Fruit fly (Drosophila melanogaster) whole organism, embryonic: Measurements from ENCODE around the gene CG13928.

Experiments used
- B-H1 ChIP-seq: fragments of 200-800 bp; sonication (Bioruptor generic); IDR thresholded peaks from 3 replicates; pipeline ENCODE4 v1.3.6; 2022; ENCODE audit warnings: missing biosample characterization, missing genetic modification characterization
- B-H2 ChIP-seq: fragments of 200-800 bp; sonication (Bioruptor generic); optimal IDR thresholded peaks from 2 replicates; lab custom pipeline; 2018; ENCODE audit warnings: missing biosample characterization, mild to moderate bottlenecking, missing genetic modification characterization
- BEAF-32 ChIP-seq: fragments of 200-800 bp; sonication (Bioruptor generic); optimal IDR thresholded peaks from 3 replicates; lab custom pipeline; 2017; ENCODE audit warnings: missing biosample characterization, missing genetic modification characterization, mild to moderate bottlenecking, moderate library complexity, missing genetic modification reagents
- Bdp1 ChIP-seq: fragments of 200-800 bp; sonication (Bioruptor generic); optimal IDR thresholded peaks from 3 replicates; lab custom pipeline; 2016; ENCODE audit warnings: missing biosample characterization, missing genetic modification characterization
- Bgb ChIP-seq: fragments of 200-800 bp; sonication (Bioruptor generic); IDR thresholded peaks from 2 replicates; pipeline ENCODE4 v1.3.6; 2022; ENCODE audit warnings: missing biosample characterization, missing genetic modification characterization; ENCODE audit not compliant: partially characterized antibody
- CG10462 ChIP-seq: fragments of 200-800 bp; sonication (Bioruptor generic); optimal IDR thresholded peaks from 2 replicates; lab custom pipeline; 2016; ENCODE audit warnings: missing biosample characterization, missing genetic modification characterization
- CG10654 ChIP-seq: fragments of 200-800 bp; sonication (Bioruptor generic); optimal IDR thresholded peaks from 2 replicates; lab custom pipeline; 2016; ENCODE audit warnings: missing biosample characterization, missing genetic modification characterization
- CG13894 ChIP-seq: fragments of 200-800 bp; sonication (Bioruptor generic); optimal IDR thresholded peaks from 3 replicates; lab custom pipeline; 2018; ENCODE audit warnings: missing biosample characterization, mild to moderate bottlenecking, missing genetic modification characterization, moderate library complexity
- CG17359 ChIP-seq: fragments of 200-800 bp; sonication (Bioruptor generic); optimal IDR thresholded peaks from 3 replicates; lab custom pipeline; 2018; ENCODE audit warnings: missing biosample characterization, mild to moderate bottlenecking, missing genetic modification characterization, moderate library complexity
- CG17829 ChIP-seq: fragments of 200-800 bp; optimal IDR thresholded peaks from 2 replicates; lab custom pipeline; 2019; ENCODE audit warnings: missing biosample characterization, mild to moderate bottlenecking, missing genetic modification characterization, moderate library complexity
- CG30431 ChIP-seq: fragments of 200-800 bp; sonication (Bioruptor generic); optimal IDR thresholded peaks from 2 replicates; lab custom pipeline; 2017; ENCODE audit warnings: missing biosample characterization, missing genetic modification characterization
- CG34376 ChIP-seq: fragments of 200-800 bp; sonication (Bioruptor generic); optimal IDR thresholded peaks from 2 replicates; lab custom pipeline; 2018; ENCODE audit warnings: missing biosample characterization, mild to moderate bottlenecking, missing genetic modification characterization
- CG4360 ChIP-seq: fragments of 200-800 bp; sonication (Bioruptor generic); IDR thresholded peaks from 2 replicates; pipeline ENCODE4 v1.3.6; 2022; ENCODE audit warnings: missing biosample characterization, missing genetic modification characterization
- CG6683 ChIP-seq: fragments of 200-800 bp; sonication (Bioruptor generic); optimal IDR thresholded peaks from 2 replicates; lab custom pipeline; 2017; ENCODE audit warnings: missing biosample characterization, mild to moderate bottlenecking, missing genetic modification characterization, missing genetic modification reagents
- CG9609 ChIP-seq: fragments of 200-800 bp; sonication (Bioruptor generic); optimal IDR thresholded peaks from 3 replicates; lab custom pipeline; 2016; ENCODE audit warnings: missing biosample characterization, missing genetic modification characterization
- CG9876 ChIP-seq: fragments of 200-800 bp; sonication (Bioruptor generic); optimal IDR thresholded peaks from 2 replicates; lab custom pipeline; 2016; ENCODE audit warnings: missing biosample characterization, missing genetic modification characterization
- Deaf1 ChIP-seq: fragments of 200-800 bp; optimal IDR thresholded peaks from 3 replicates; lab custom pipeline; 2019; ENCODE audit warnings: missing biosample characterization, mild to moderate bottlenecking, missing genetic modification characterization, moderate library complexity
- Dp ChIP-seq: fragments of 200-800 bp; sonication (Bioruptor generic); optimal IDR thresholded peaks from 2 replicates; lab custom pipeline; 2018; ENCODE audit warnings: missing biosample characterization, mild to moderate bottlenecking, missing genetic modification characterization, moderate library complexity
- Dref ChIP-seq: fragments of 200-800 bp; sonication (Bioruptor generic); IDR thresholded peaks from 2 replicates; pipeline ENCODE4 v1.3.6; 2022; ENCODE audit warnings: missing biosample characterization, missing genetic modification characterization
- Drgx ChIP-seq: fragments of 200-800 bp; sonication (Bioruptor generic); IDR thresholded peaks from 2 replicates; pipeline ENCODE4 v1.3.6; 2022; ENCODE audit warnings: missing biosample characterization, missing genetic modification characterization
- ERR ChIP-seq: fragments of 200-800 bp; sonication (Bioruptor generic); optimal IDR thresholded peaks from 2 replicates; lab custom pipeline; 2016; ENCODE audit warnings: missing biosample characterization, missing genetic modification characterization
- Fer3 ChIP-seq: fragments of 200-800 bp; sonication (Bioruptor generic); optimal IDR thresholded peaks from 2 replicates; lab custom pipeline; 2018; ENCODE audit warnings: missing biosample characterization, mild to moderate bottlenecking, missing genetic modification characterization, moderate library complexity
- Gug ChIP-seq: fragments of 200-800 bp; sonication (Bioruptor generic); IDR thresholded peaks from 4 replicates; pipeline ENCODE4 v1.3.6; 2022; ENCODE audit warnings: missing biosample characterization, missing genetic modification characterization
- Hr3 ChIP-seq: fragments of 200-800 bp; sonication (Bioruptor generic); optimal IDR thresholded peaks from 3 replicates; lab custom pipeline; 2016; ENCODE audit warnings: missing biosample characterization, missing genetic modification characterization
- Hr39 ChIP-seq: fragments of >200 bp; optimal IDR thresholded peaks from 2 replicates; lab custom pipeline; 2017
- Mad ChIP-seq: fragments of 200-800 bp; sonication (Bioruptor generic); optimal IDR thresholded peaks from 2 replicates; lab custom pipeline; 2016; ENCODE audit warnings: missing biosample characterization, missing genetic modification characterization
- Myb ChIP-seq: fragments of 200-800 bp; sonication (Bioruptor generic); optimal IDR thresholded peaks from 2 replicates; lab custom pipeline; 2016; ENCODE audit warnings: missing biosample characterization, missing genetic modification characterization
- NfI ChIP-seq: fragments of 200-800 bp; sonication (Bioruptor generic); optimal IDR thresholded peaks from 3 replicates; lab custom pipeline; 2018; ENCODE audit warnings: missing biosample characterization, mild to moderate bottlenecking, missing genetic modification characterization, moderate library complexity
- Oli ChIP-seq: fragments of 200-800 bp; sonication (Bioruptor generic); optimal IDR thresholded peaks from 2 replicates; lab custom pipeline; 2018; ENCODE audit warnings: missing biosample characterization, mild to moderate bottlenecking, missing genetic modification characterization, moderate library complexity
- Poxn ChIP-seq: fragments of 200-800 bp; sonication (Bioruptor generic); IDR thresholded peaks from 2 replicates; pipeline ENCODE4 v1.3.6; 2022; ENCODE audit warnings: missing biosample characterization, missing genetic modification characterization
- Sry-δ ChIP-seq: fragments of 200-800 bp; sonication (Bioruptor generic); optimal IDR thresholded peaks from 2 replicates; lab custom pipeline; 2016; ENCODE audit warnings: missing biosample characterization, missing genetic modification characterization
- Stat92E ChIP-seq, 3 experiments: fragments of >200 bp in 2 of 3; fragments of 200-800 bp in 1 of 3; sonication (Bioruptor generic) in 1 of 3; optimal IDR thresholded peaks; 2 replicates each; lab custom pipeline; 2017 to 2019; ENCODE audit warnings: missing biosample characterization in 3 of 3, missing genetic modification characterization in 3 of 3, mild to moderate bottlenecking in 1 of 3, moderate library complexity in 1 of 3
- Taf1 ChIP-seq: fragments of 200-800 bp; sonication (Bioruptor generic); IDR thresholded peaks from 2 replicates; pipeline ENCODE4 v1.3.6; 2022; ENCODE audit warnings: missing biosample characterization, missing genetic modification characterization
- chm ChIP-seq: fragments of 200-800 bp; sonication (Bioruptor generic); IDR thresholded peaks from 2 replicates; pipeline ENCODE4 v1.3.6; 2022; ENCODE audit warnings: missing biosample characterization, missing genetic modification characterization
- emc ChIP-seq: fragments of 200-800 bp; sonication (Bioruptor generic); optimal IDR thresholded peaks from 2 replicates; lab custom pipeline; 2016; ENCODE audit warnings: missing biosample characterization, missing genetic modification characterization
- ems ChIP-seq: fragments of 200-800 bp; sonication (Bioruptor generic); optimal IDR thresholded peaks from 3 replicates; lab custom pipeline; 2016; ENCODE audit warnings: missing biosample characterization, missing genetic modification characterization
- fd102C ChIP-seq: fragments of 200-800 bp; sonication (Bioruptor generic); optimal IDR thresholded peaks from 2 replicates; lab custom pipeline; 2018; ENCODE audit warnings: missing biosample characterization, mild to moderate bottlenecking, missing genetic modification characterization, moderate library complexity
- inv ChIP-seq: fragments of 200-800 bp; sonication (Bioruptor generic); IDR thresholded peaks from 2 replicates; pipeline ENCODE4 v1.3.6; 2022; ENCODE audit warnings: missing biosample characterization, missing genetic modification characterization; ENCODE audit not compliant: partially characterized antibody
- jigr1 ChIP-seq: fragments of 200-800 bp; sonication (Bioruptor generic); IDR thresholded peaks from 3 replicates; pipeline ENCODE4 v1.3.6; 2022; ENCODE audit warnings: missing biosample characterization, missing genetic modification characterization
- lbe ChIP-seq: fragments of 200-800 bp; sonication (Bioruptor generic); optimal IDR thresholded peaks from 2 replicates; lab custom pipeline; 2016; ENCODE audit warnings: missing biosample characterization, mild to moderate bottlenecking, missing genetic modification characterization
- otp ChIP-seq: fragments of 200-800 bp; sonication (Bioruptor generic); IDR thresholded peaks from 3 replicates; pipeline ENCODE4, ENCODE4 v1.3.6; 2022; ENCODE audit warnings: missing biosample characterization, missing genetic modification characterization
- row ChIP-seq: fragments of 200-800 bp; sonication (Bioruptor generic); IDR thresholded peaks from 3 replicates; pipeline ENCODE4 v1.3.6; 2022; ENCODE audit warnings: missing biosample characterization, missing genetic modification characterization
- run ChIP-seq: fragments of 200-800 bp; sonication (Bioruptor generic); optimal IDR thresholded peaks from 3 replicates; lab custom pipeline; 2018; ENCODE audit warnings: missing biosample characterization, mild to moderate bottlenecking, missing genetic modification characterization
- salm ChIP-seq: fragments of 200-800 bp; sonication (Bioruptor generic); optimal IDR thresholded peaks from 2 replicates; lab custom pipeline; 2018; ENCODE audit warnings: missing biosample characterization, mild to moderate bottlenecking, missing genetic modification characterization
- scrt ChIP-seq: fragments of 200-800 bp; sonication (Bioruptor generic); optimal IDR thresholded peaks from 2 replicates; lab custom pipeline; 2018; ENCODE audit warnings: missing biosample characterization, mild to moderate bottlenecking, missing genetic modification characterization, moderate library complexity
- sr ChIP-seq: fragments of 200-800 bp; sonication (Bioruptor generic); IDR thresholded peaks from 3 replicates; pipeline ENCODE4 v1.3.6; 2022; ENCODE audit warnings: missing biosample characterization, missing genetic modification characterization
- stc ChIP-seq: fragments of 200-800 bp; sonication (Bioruptor generic); IDR thresholded peaks from 2 replicates; pipeline ENCODE4 v1.3.6; 2022; ENCODE audit warnings: missing biosample characterization, missing genetic modification characterization
- tap ChIP-seq: fragments of 200-800 bp; optimal IDR thresholded peaks from 3 replicates; lab custom pipeline; 2019; ENCODE audit warnings: missing biosample characterization, mild to moderate bottlenecking, missing genetic modification characterization, moderate library complexity
- unc-4 ChIP-seq: fragments of 200-800 bp; sonication (Bioruptor generic); IDR thresholded peaks from 2 replicates; pipeline ENCODE4 v1.3.6; 2022; ENCODE audit warnings: missing biosample characterization, missing genetic modification characterization; ENCODE audit not compliant: partially characterized antibody

Gene CG13928

DNA sequence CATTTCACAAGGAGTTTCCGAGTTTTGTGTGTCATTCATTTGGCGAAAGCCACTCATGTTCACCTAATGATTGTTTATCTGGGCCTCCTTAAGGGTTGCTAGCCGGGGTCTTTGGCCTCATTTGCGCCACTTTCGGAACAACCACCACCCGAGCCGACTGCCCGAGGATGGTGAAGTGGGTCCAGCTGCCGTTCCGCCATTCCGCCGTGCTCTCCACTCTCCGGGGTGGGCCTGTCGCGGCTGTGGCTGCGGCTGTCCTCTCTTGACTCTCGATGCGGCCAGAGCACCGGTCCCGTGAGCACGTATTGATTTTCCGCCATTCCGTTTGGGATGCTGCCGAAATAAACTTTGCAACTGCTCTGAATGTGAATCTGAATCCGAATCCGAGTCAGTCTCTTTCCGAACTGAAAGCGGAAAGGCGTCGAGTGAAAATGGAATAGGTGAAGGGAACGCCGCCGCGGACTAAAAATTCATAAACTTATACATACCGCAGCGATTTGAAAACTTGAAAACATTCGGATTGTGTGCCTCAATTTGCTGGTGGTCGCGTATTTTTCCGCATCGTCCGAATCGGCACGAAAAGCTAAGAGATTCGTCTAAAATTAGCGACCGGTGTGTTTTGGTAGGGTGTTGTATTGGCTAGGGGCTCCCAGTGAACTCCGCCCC, 20.6 kb upstream of the CG13928 start, which contains the start of gene CG13920 (continued):
- TF ChIP-seq Bdp1 (GFP tag; lab: Kevin White, UChicago) (no peak), Hr39 (lab: Kevin White, UChicago) (no peak), scrt (GFP tag; lab: Kevin White, UChicago) (peak; percentile 4), B-H1 (no peak), Poxn (GFP tag; lab: Robert Waterston, UW) (no peak), sr (GFP tag; lab: Robert Waterston, UW) (no peak), Mad (GFP tag; lab: Kevin White, UChicago) (no peak), Bgb (GFP tag; lab: Robert Waterston, UW) (no peak; the same call in 1 of the 2 replicates), Oli (tag; lab: Kevin White, UChicago) (no peak), ems (GFP tag; lab: Kevin White, UChicago) (no peak), chm (GFP tag; lab: Robert Waterston, UW) (no peak), CG9609 (GFP tag; lab: Kevin White, UChicago) (no peak), CG4360 (GFP tag; lab: Robert Waterston, UW) (no peak), Stat92E (GFP tag; optimal IDR thresholded peaks at IDR 0.05; lab: Kevin White, UChicago) (no peak), Fer3 (tag; lab: Kevin White, UChicago) (no peak), B-H2 (GFP tag; lab: Kevin White, UChicago) (no peak), unc-4 (peak; percentile 43; the same call in 1 of the 2 replicates), CG13894 (tag; lab: Kevin White, UChicago) (peak; percentile 61), Deaf1 (tag; lab: Kevin White, UChicago) (peak; percentile 91), lbe (no peak), jigr1 (GFP tag; lab: Robert Waterston, UW) (no peak)

DNA sequence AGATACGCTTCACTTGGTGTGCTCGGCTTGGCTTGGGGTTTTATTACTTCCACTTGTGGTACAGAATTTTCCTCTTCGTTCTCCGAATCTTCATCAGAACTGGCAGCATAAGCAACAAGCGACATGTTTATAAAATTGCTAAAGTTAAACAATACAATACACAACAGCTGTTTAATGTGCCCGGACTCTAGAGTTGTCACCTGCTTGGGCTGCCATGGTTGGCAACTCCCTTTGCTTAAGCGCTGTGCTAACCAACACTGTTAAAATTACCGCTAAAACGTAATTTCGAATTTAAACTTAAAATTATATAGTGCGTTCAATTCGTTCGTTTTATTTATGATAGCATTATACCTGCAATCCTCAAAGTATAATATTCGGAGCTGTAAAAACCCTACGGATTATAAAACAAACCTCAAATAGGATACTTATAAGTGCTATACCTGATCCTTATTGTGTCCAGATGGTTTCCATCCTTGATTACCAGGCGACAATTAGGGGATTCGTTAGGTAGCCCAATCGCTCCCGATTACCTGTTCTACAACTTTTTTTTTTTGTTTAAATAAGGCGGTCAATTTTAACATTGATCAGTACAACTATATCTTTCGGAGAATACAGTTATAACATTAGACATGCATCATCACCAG, 19.2 kb upstream of the CG13928 start, which contains the start of the genes CG17249 and Bro:
Gene CG17249, minus strand, starts transcription at position 189 of the 644 bp plus-strand sequence.
Gene Bro, plus strand, starts transcription at position 594 of the 644 bp plus-strand sequence.
- TF ChIP-seq CG17359 = no peak
- TF ChIP-seq NfI (GFP tag; lab: Kevin White, UChicago) = peak; percentile 43
- peak; percentile 59 for TF ChIP-seq ERR (GFP tag; lab: Kevin White, UChicago)
- peak; percentile 28 for TF ChIP-seq CG10462 (GFP tag; lab: Kevin White, UChicago)
- peak; percentile 3 for TF ChIP-seq CG17829
- TF ChIP-seq BEAF-32 (GFP tag; lab: Kevin White, UChicago) = peak; percentile 39
- TF ChIP-seq inv (GFP tag; lab: Robert Waterston, UW) = peak; percentile 29; the same call in 1 of the 2 replicates
- TF ChIP-seq tap (tag; lab: Kevin White, UChicago) = no peak
- peak; percentile 98 for TF ChIP-seq Dp (GFP tag; lab: Kevin White, UChicago)
- TF ChIP-seq run (tag; lab: Kevin White, UChicago) = no peak
- TF ChIP-seq Gug (GFP tag; lab: Robert Waterston, UW) = no peak
- TF ChIP-seq emc (GFP tag; lab: Kevin White, UChicago) = no peak
- no peak for TF ChIP-seq CG9876 (GFP tag; lab: Kevin White, UChicago)
- no peak for TF ChIP-seq fd102C (GFP tag; lab: Kevin White, UChicago)
- TF ChIP-seq stc (GFP tag; lab: Robert Waterston, UW) = no peak
- TF ChIP-seq CG10654 (GFP tag; lab: Kevin White, UChicago) = no peak
- TF ChIP-seq Drgx (GFP tag; lab: Robert Waterston, UW) = no peak
- TF ChIP-seq Hr3 (GFP tag; lab: Kevin White, UChicago) = peak; percentile 21
- no peak for TF ChIP-seq CG30431 (GFP tag; lab: Kevin White, UChicago)
- no peak for TF ChIP-seq salm
- no peak for TF ChIP-seq CG6683
- TF ChIP-seq Myb (GFP tag; lab: Kevin White, UChicago) = peak; percentile 96
- TF ChIP-seq row = peak; percentile 53; the same call in 2 of the 3 replicates
- no peak for TF ChIP-seq otp (GFP tag; lab: Robert Waterston, UW)
- TF ChIP-seq Dref (GFP tag; lab: Robert Waterston, UW) = peak; percentile 40; the same call in 1 of the 2 replicates
- TF ChIP-seq Taf1 (GFP tag; lab: Robert Waterston, UW) = no peak
- TF ChIP-seq CG34376 = peak; percentile 16
- peak; percentile 37 for TF ChIP-seq Sry-δ (GFP tag; lab: Kevin White, UChicago)
